Worm (Caenorhabditis elegans) whole organism, L4 larva: Measurements from ENCODE around the gene F59E12.6.

Experiments
- F10B5.3 ChIP-seq: sonication (generic microtip); optimal IDR thresholded peaks from 2 replicates; lab custom pipeline; 2016; ENCODE audit warnings: mild to moderate bottlenecking, missing genetic modification characterization, missing compliant biosample characterization
- F37D6.2 ChIP-seq: sonication (generic microtip); optimal IDR thresholded peaks from 2 replicates; lab custom pipeline; 2016; ENCODE audit warnings: mild to moderate bottlenecking, missing genetic modification characterization, missing compliant biosample characterization
- F44E2.7 ChIP-seq: fragments of 200-800 bp; sonication (Bioruptor generic); IDR thresholded peaks from 2 replicates; pipeline ENCODE4 v2.1.2; 2022; ENCODE audit warnings: missing genetic modification characterization, missing compliant biosample characterization
- T20F7.1 ChIP-seq: fragments of 200-800 bp; sonication (Bioruptor generic); optimal IDR thresholded peaks from 2 replicates; lab custom pipeline; 2018; ENCODE audit warnings: mild to moderate bottlenecking, missing genetic modification characterization, missing compliant biosample characterization
- Y48G9A.11 ChIP-seq: fragments of 200-800 bp; sonication (Bioruptor generic); IDR thresholded peaks from 2 replicates; pipeline ENCODE4 v1.3.6; 2022; ENCODE audit warnings: missing genetic modification reagents, missing genetic modification characterization, missing compliant biosample characterization
- Y5F2A.4 ChIP-seq: fragments of 200-800 bp; sonication (Bioruptor generic); optimal IDR thresholded peaks from 2 replicates; lab custom pipeline; 2018; ENCODE audit warnings: mild to moderate bottlenecking, missing genetic modification characterization, missing compliant biosample characterization
- aly-2 ChIP-seq: sonication (generic microtip); optimal IDR thresholded peaks from 2 replicates; lab custom pipeline; 2018; ENCODE audit warnings: missing biosample characterization, missing genetic modification characterization
- ceh-62 ChIP-seq: sonication (generic microtip); optimal IDR thresholded peaks from 2 replicates; lab custom pipeline; 2017; ENCODE audit warnings: missing biosample characterization, missing genetic modification characterization
- ceh-82 ChIP-seq: sonication (generic microtip); optimal IDR thresholded peaks from 2 replicates; lab custom pipeline; 2017; ENCODE audit warnings: missing biosample characterization, missing genetic modification characterization
- ces-1 ChIP-seq: fragments of 150-350 bp; sonication (generic microtip); optimal IDR thresholded peaks from 4 replicates; lab custom pipeline; 2014; ENCODE audit warnings: missing biosample characterization, missing genetic modification reagents, missing genetic modification characterization
- cey-2 ChIP-seq: sonication (generic microtip); optimal IDR thresholded peaks from 3 replicates; lab custom pipeline; 2017; ENCODE audit warnings: missing genetic modification characterization, mild to moderate bottlenecking, missing compliant biosample characterization, antibody characterized with exemption, borderline replicate concordance; ENCODE audit not compliant: insufficient read depth
- ctbp-1 ChIP-seq: fragments of 200-800 bp; sonication (Bioruptor generic); IDR thresholded peaks from 2 replicates; pipeline ENCODE4 v1.3.6; 2022; ENCODE audit warnings: missing genetic modification reagents, missing genetic modification characterization, missing compliant biosample characterization
- daf-16 ChIP-seq, 3 experiments: sonication (generic microtip); optimal IDR thresholded peaks; 2 replicates each; lab custom pipeline; 2016 to 2017; ENCODE audit warnings: missing genetic modification characterization in 3 of 3, missing genetic modification reagents in 3 of 3, mild to moderate bottlenecking in 2 of 3, missing compliant biosample characterization in 2 of 3, missing biosample characterization in 1 of 3, moderate library complexity in 1 of 3
- dmd-6 ChIP-seq: fragments of 200-800 bp; sonication (Bioruptor generic); IDR thresholded peaks from 2 replicates; pipeline ENCODE4 v1.3.6; 2022; ENCODE audit warnings: missing genetic modification reagents, missing genetic modification characterization, missing compliant biosample characterization
- dpl-1 ChIP-seq: fragments of 150-350 bp; optimal IDR thresholded peaks from 2 replicates; lab custom pipeline; 2014; ENCODE audit warnings: missing biosample characterization, missing genetic modification reagents, missing genetic modification characterization
- duxl-1 ChIP-seq: sonication (generic microtip); optimal IDR thresholded peaks from 2 replicates; lab custom pipeline; 2016; ENCODE audit warnings: mild to moderate bottlenecking, missing genetic modification characterization, moderate library complexity, missing compliant biosample characterization; ENCODE audit not compliant: poor library complexity
- dve-1 ChIP-seq: sonication (generic microtip); optimal IDR thresholded peaks from 2 replicates; lab custom pipeline; 2017; ENCODE audit warnings: antibody characterized with exemption, mild to moderate bottlenecking, missing genetic modification characterization, missing compliant biosample characterization; ENCODE audit not compliant: insufficient read depth
- egl-43 ChIP-seq: fragments of 200-800 bp; sonication (Bioruptor generic); IDR thresholded peaks from 2 replicates; pipeline ENCODE4 v1.3.6; 2022; ENCODE audit warnings: missing genetic modification reagents, missing genetic modification characterization, missing compliant biosample characterization
- hif-1 ChIP-seq, 2 experiments: sonication (generic microtip); optimal IDR thresholded peaks; 2 replicates each; lab custom pipeline; 2016 to 2017; ENCODE audit warnings: missing compliant biosample characterization in 2 of 2, missing genetic modification characterization in 2 of 2, missing genetic modification reagents in 2 of 2, missing genotype in 2 of 2, mild to moderate bottlenecking in 1 of 2
- hlh-11 ChIP-seq: fragments of 200-800 bp; sonication (Bioruptor generic); optimal IDR thresholded peaks from 2 replicates; lab custom pipeline; 2018; ENCODE audit warnings: mild to moderate bottlenecking, missing genetic modification characterization, missing compliant biosample characterization
- hlh-30 ChIP-seq: sonication (generic microtip); optimal IDR thresholded peaks from 2 replicates; lab custom pipeline; 2017; ENCODE audit warnings: antibody characterized with exemption, mild to moderate bottlenecking, missing genetic modification characterization, missing compliant biosample characterization; ENCODE audit not compliant: insufficient read depth
- hmg-1.1 ChIP-seq: fragments of 200-800 bp; sonication (Bioruptor generic); IDR thresholded peaks from 2 replicates; pipeline ENCODE4 v1.3.6; 2022; ENCODE audit warnings: missing genetic modification reagents, missing genetic modification characterization, missing compliant biosample characterization
- lin-38 ChIP-seq: fragments of 200-800 bp; sonication (Bioruptor generic); IDR thresholded peaks from 2 replicates; pipeline ENCODE4 v1.3.6; 2022; ENCODE audit warnings: missing genetic modification reagents, missing genetic modification characterization, missing compliant biosample characterization
- lin-39 ChIP-seq: fragments of 150-350 bp; optimal IDR thresholded peaks from 2 replicates; lab custom pipeline; 2014; ENCODE audit warnings: missing biosample characterization, missing genetic modification reagents, missing genetic modification characterization
- mdl-1 ChIP-seq, 2 experiments: fragments of 150-350 bp in 1 of 2; sonication (generic microtip) in 1 of 2; optimal IDR thresholded peaks; 2 replicates each; lab custom pipeline; 2014 to 2017; ENCODE audit warnings: missing biosample characterization in 2 of 2, missing genetic modification characterization in 2 of 2
- mep-1 ChIP-seq: fragments of 150-350 bp; sonication (generic microtip); optimal IDR thresholded peaks from 3 replicates; lab custom pipeline; 2014; ENCODE audit warnings: missing biosample characterization, missing genetic modification characterization
- mes-2 ChIP-seq: sonication (generic microtip); optimal IDR thresholded peaks from 2 replicates; lab custom pipeline; 2016; ENCODE audit warnings: missing genotype, mild to moderate bottlenecking, missing genetic modification characterization, missing compliant biosample characterization; ENCODE audit not compliant: poor library complexity, severe bottlenecking
- mxl-2 ChIP-seq: fragments of 200-800 bp; sonication (Bioruptor generic); conservative IDR thresholded peaks from 2 replicates; pipeline ENCODE4 v1.3.6; 2022; ENCODE audit warnings: missing genetic modification reagents, missing genetic modification characterization, missing compliant biosample characterization
- nhr-10 ChIP-seq: fragments of 150-350 bp; optimal IDR thresholded peaks from 2 replicates; lab custom pipeline; 2014; ENCODE audit warnings: missing biosample characterization, missing genetic modification characterization
- nhr-11 ChIP-seq: fragments of 150-350 bp; optimal IDR thresholded peaks from 2 replicates; lab custom pipeline; 2014; ENCODE audit warnings: missing biosample characterization, missing genetic modification characterization
- nhr-111 ChIP-seq: fragments of 200-800 bp; sonication (Bioruptor generic); optimal IDR thresholded peaks from 2 replicates; lab custom pipeline; 2018; ENCODE audit warnings: mild to moderate bottlenecking, missing genetic modification characterization, missing compliant biosample characterization
- nhr-25 ChIP-seq: sonication (generic microtip); optimal IDR thresholded peaks from 2 replicates; lab custom pipeline; 2017; ENCODE audit warnings: missing genetic modification characterization, mild to moderate bottlenecking, missing compliant biosample characterization, antibody characterized with exemption, moderate library complexity, borderline replicate concordance; ENCODE audit not compliant: insufficient read depth
- nhr-28 ChIP-seq: fragments of 150-350 bp; optimal IDR thresholded peaks from 2 replicates; lab custom pipeline; 2014; ENCODE audit warnings: missing biosample characterization, missing genetic modification characterization
- nhr-41 ChIP-seq: fragments of 200-800 bp; sonication (Bioruptor generic); IDR thresholded peaks from 2 replicates; pipeline ENCODE4 v1.3.6; 2022; ENCODE audit warnings: missing genetic modification reagents, missing genetic modification characterization, missing compliant biosample characterization
- nhr-42 ChIP-seq: fragments of 200-800 bp; sonication (Bioruptor generic); IDR thresholded peaks from 2 replicates; pipeline ENCODE4 v1.3.6; 2022; ENCODE audit warnings: missing genetic modification characterization, missing compliant biosample characterization
- nhr-6 ChIP-seq: fragments of 150-350 bp; optimal IDR thresholded peaks from 2 replicates; lab custom pipeline; 2014; ENCODE audit warnings: missing biosample characterization, missing genetic modification characterization
- nhr-76 ChIP-seq: fragments of 150-350 bp; optimal IDR thresholded peaks from 2 replicates; lab custom pipeline; 2014; ENCODE audit warnings: missing biosample characterization, missing genetic modification characterization
- nhr-77 ChIP-seq: fragments of 150-350 bp; optimal IDR thresholded peaks from 2 replicates; lab custom pipeline; 2014; ENCODE audit warnings: missing biosample characterization, missing genetic modification characterization
- pha-4 ChIP-seq, 2 experiments: fragments of 150-350 bp in 1 of 2; fragments of 200-800 bp in 1 of 2; sonication (Bioruptor generic) in 1 of 2; IDR thresholded peaks in 1 of 2; optimal IDR thresholded peaks in 1 of 2; 2 replicates each; pipeline versions ENCODE4 v1.3.6 to Lab custom; 2014 to 2022; ENCODE audit warnings: missing genetic modification characterization in 2 of 2, missing genetic modification reagents in 2 of 2, missing biosample characterization in 1 of 2, missing compliant biosample characterization in 1 of 2
- rbr-2 ChIP-seq: sonication (generic microtip); optimal IDR thresholded peaks from 2 replicates; lab custom pipeline; 2016; ENCODE audit warnings: missing genotype, missing genetic modification characterization, missing compliant biosample characterization
- saeg-2 ChIP-seq: fragments of 200-800 bp; sonication (Bioruptor generic); IDR thresholded peaks from 2 replicates; pipeline ENCODE4 v1.3.6; 2022; ENCODE audit warnings: missing genetic modification reagents, missing genetic modification characterization, missing compliant biosample characterization
- sdz-12 ChIP-seq: fragments of 200-800 bp; sonication (Bioruptor generic); optimal IDR thresholded peaks from 2 replicates; lab custom pipeline; 2018; ENCODE audit warnings: mild to moderate bottlenecking, missing genetic modification characterization, missing compliant biosample characterization
- tag-97 ChIP-seq: fragments of 200-800 bp; sonication (Bioruptor generic); IDR thresholded peaks from 2 replicates; pipeline ENCODE4 v1.3.6; 2022; ENCODE audit warnings: missing genetic modification characterization, missing compliant biosample characterization
- unc-39 ChIP-seq: sonication (generic microtip); optimal IDR thresholded peaks from 2 replicates; lab custom pipeline; 2017; ENCODE audit warnings: missing biosample characterization, missing genetic modification characterization
- unc-62 ChIP-seq, 3 experiments: fragments of 150-350 bp in 1 of 3; sonication (generic microtip); optimal IDR thresholded peaks in 2 of 3; peaks in 1 of 3; 1 replicate in 1 of 3; 2 replicates in 2 of 3; lab custom pipeline; 2014 to 2017; ENCODE audit warnings: missing biosample characterization in 3 of 3, missing genetic modification characterization in 3 of 3, missing genetic modification reagents in 3 of 3, missing genotype in 1 of 3
- zip-2 ChIP-seq: fragments of 150-350 bp; optimal IDR thresholded peaks from 2 replicates; lab custom pipeline; 2014; ENCODE audit warnings: missing biosample characterization, missing genetic modification characterization
- ztf-11 ChIP-seq: fragments of 150-350 bp; optimal IDR thresholded peaks from 2 replicates; lab custom pipeline; 2014; ENCODE audit warnings: missing biosample characterization, missing genetic modification characterization
- ztf-7 ChIP-seq: fragments of 150-350 bp; optimal IDR thresholded peaks from 2 replicates; lab custom pipeline; 2014; ENCODE audit warnings: missing biosample characterization, missing genetic modification characterization

F59E12.6 gene

ce11 chrII:5593377-5593932 is 37.3 kb downstream of the F59E12.6 start, which contains the start of gene cdc-14:
Gene cdc-14 (minus strand): TSS chrII:5593427.
- TF ChIP-seq pha-4 (GFP tag; IDR thresholded peaks at IDR 0.05; lab: Robert Waterston, UW) (no peak), pha-4 (tag; optimal IDR thresholded peaks at IDR 0.05; lab: Kevin White, UChicago) (peak; percentile 13), T20F7.1 (peak; percentile 41), mxl-2 (GFP tag; lab: Robert Waterston, UW) (no peak), nhr-25 (tag; lab: Kevin White, UChicago) (peak; percentile 61), F37D6.2 (tag; lab: Kevin White, UChicago) (no peak), sdz-12 (GFP tag; lab: Kevin White, UChicago) (no peak), mdl-1 (tag; optimal IDR thresholded peaks at IDR 0.05; lab: Kevin White, UChicago) (peak in 1 of 2 experiments; percentile 72), lin-39 (tag; lab: Kevin White, UChicago) (no peak), ces-1 (GFP tag; lab: Kevin White, UChicago) (no peak), hif-1 (tag; optimal IDR thresholded peaks at IDR 0.05; lab: Kevin White, UChicago) (peak in 1 of 2 experiments; percentile 44), nhr-28 (peak; percentile 68), mes-2 (peak; percentile 62), hlh-11 (tag; lab: Kevin White, UChicago) (peak; percentile 85), nhr-111 (GFP tag; lab: Kevin White, UChicago) (no peak), nhr-77 (tag; lab: Kevin White, UChicago) (peak; percentile 63), nhr-41 (GFP tag; lab: Robert Waterston, UW) (no peak), cey-2 (no peak), unc-62 (GFP tag; optimal IDR thresholded peaks at IDR 0.05 in 1 of 2; lab: Kevin White, UChicago) (peak in 1 of 2 experiments; percentile 87), unc-62 (tag; optimal IDR thresholded peaks at IDR 0.05; lab: Kevin White, UChicago) (no peak), ztf-11 (no peak), hmg-1.1 (GFP tag; lab: Robert Waterston, UW) (0 out of 2 replicates have a peak, but pooled peaks have one; percentile 36), hlh-30 (tag; lab: Kevin White, UChicago) (peak; percentile 97), nhr-42 (GFP tag; lab: Robert Waterston, UW) (no peak), aly-2 (tag; lab: Kevin White, UChicago) (no peak), saeg-2 (GFP tag; lab: Robert Waterston, UW) (no peak), duxl-1 (tag; lab: Kevin White, UChicago) (no peak), daf-16 (GFP tag; optimal IDR thresholded peaks at IDR 0.05; lab: Kevin White, UChicago) (peak in 1 of 2 experiments; percentile 12), daf-16 (tag; optimal IDR thresholded peaks at IDR 0.05; lab: Kevin White, UChicago) (peak; percentile 56), unc-39 (no peak), dmd-6 (GFP tag; lab: Robert Waterston, UW) (peak; percentile 39; the same call in 1 of the 2 replicates), ctbp-1 (GFP tag; lab: Robert Waterston, UW) (0 out of 2 replicates have a peak, but pooled peaks have one; percentile 18), lin-38 (peak; percentile 75), ceh-82 (no peak), F10B5.3 (tag; lab: Kevin White, UChicago) (no peak), rbr-2 (tag; lab: Kevin White, UChicago) (peak; percentile 32), mep-1 (tag; lab: Kevin White, UChicago) (peak; percentile 82), nhr-76 (tag; lab: Kevin White, UChicago) (no peak), ztf-7 (tag; lab: Kevin White, UChicago) (peak; percentile 49), nhr-10 (tag; lab: Kevin White, UChicago) (no peak), tag-97 (GFP tag; lab: Robert Waterston, UW) (no peak), ceh-62 (tag; lab: Kevin White, UChicago) (no peak), zip-2 (tag; lab: Kevin White, UChicago) (no peak), dve-1 (peak; percentile 81), Y48G9A.11 (GFP tag; lab: Robert Waterston, UW) (no peak), Y5F2A.4 (GFP tag; lab: Kevin White, UChicago) (no peak), nhr-11 (tag; lab: Kevin White, UChicago) (peak; percentile 86), nhr-6 (peak; percentile 55), egl-43 (GFP tag; lab: Robert Waterston, UW) (no peak), F44E2.7 (no peak), dpl-1 (GFP tag; lab: Kevin White, UChicago) (peak; percentile 66)
